1 fruit fly cellular context compared by ENCODE assay signal in the genomic region with DNA sequence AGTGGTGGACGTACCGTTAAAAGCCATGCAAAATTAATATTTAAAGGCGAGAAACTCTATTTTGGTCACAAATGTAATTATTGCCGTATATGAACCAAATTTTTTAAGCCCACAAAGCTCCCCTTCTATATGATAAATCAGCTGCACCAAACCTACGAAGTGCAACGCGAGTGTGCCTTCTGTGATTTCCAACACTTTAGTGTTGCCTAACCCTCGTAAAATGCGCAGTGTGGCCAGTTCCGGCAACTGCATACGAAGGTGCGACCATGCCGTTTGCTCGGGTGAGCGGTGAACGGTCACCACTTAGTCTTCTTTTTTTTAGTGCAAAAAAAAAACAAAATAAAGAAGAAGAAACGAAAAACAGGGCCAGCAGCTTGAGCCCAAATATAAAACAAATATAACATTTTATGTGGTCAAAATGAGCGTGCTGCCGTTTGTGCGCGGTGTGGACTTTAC.
TF ChIP-seq lines count a peak whose summit lies in the region.

A gene (minus strand): TSS at position 201 of the 456 bp plus-strand sequence.
A gene (plus strand): TSS at position 266 of the 456 bp plus-strand sequence.

TF ChIP-seq in whole organism, embryonic, 481 proteins besides CTCF, POLR2A, EP300 and RAD21 (continued from another document):
- TF ChIP-seq CG1603 (tag; optimal IDR thresholded peaks at IDR 0.05; lab: Kevin White, UChicago) (peak; percentile 88), CG10366 (GFP tag; IDR thresholded peaks at IDR 0.05; lab: Robert Waterston, UW) (peak; percentile 90), CG14965 (GFP tag; optimal IDR thresholded peaks at IDR 0.05; lab: Kevin White, UChicago; ENCODE audit: borderline replicate concordance) (no peak), Hmr (GFP tag; optimal IDR thresholded peaks at IDR 0.05; lab: Kevin White, UChicago) (peak; percentile 88), CG12769 (tag; optimal IDR thresholded peaks at IDR 0.05; lab: Kevin White, UChicago) (peak; percentile 86), oc (tag; optimal IDR thresholded peaks at IDR 0.05; lab: Kevin White, UChicago) (peak; percentile 66), CG6791 (GFP tag; IDR thresholded peaks at IDR 0.05; lab: Robert Waterston, UW; ENCODE audit: partially characterized antibody) (0 out of 3 replicates have a peak, but pooled peaks have one; percentile 41), CG18599 (GFP tag; optimal IDR thresholded peaks at IDR 0.05; lab: Kevin White, UChicago) (peak; percentile 86), CHES-1-like (GFP tag; optimal IDR thresholded peaks at IDR 0.05; lab: Kevin White, UChicago) (peak; percentile 85), Camta (GFP tag; optimal IDR thresholded peaks at IDR 0.05; lab: Kevin White, UChicago) (peak; percentile 79), p53 (GFP tag; optimal IDR thresholded peaks at IDR 0.05; lab: Kevin White, UChicago) (peak; percentile 48), CG6272 (GFP tag; IDR thresholded peaks at IDR 0.05; lab: Robert Waterston, UW) (peak; percentile 89)
